Worm (Caenorhabditis elegans) whole organism, L4 larva: Measurements from ENCODE around the gene psr-1.

Experiments
- F10B5.3 ChIP-seq: sonication (generic microtip); optimal IDR thresholded peaks from 2 replicates; lab custom pipeline; 2016; ENCODE audit warnings: mild to moderate bottlenecking, missing genetic modification characterization, missing compliant biosample characterization
- F26F4.8 ChIP-seq: fragments of 200-800 bp; sonication (Bioruptor generic); conservative IDR thresholded peaks from 2 replicates; pipeline ENCODE4 v1.3.6; 2022; ENCODE audit warnings: missing genetic modification characterization, missing compliant biosample characterization
- F37D6.2 ChIP-seq: sonication (generic microtip); optimal IDR thresholded peaks from 2 replicates; lab custom pipeline; 2016; ENCODE audit warnings: mild to moderate bottlenecking, missing genetic modification characterization, missing compliant biosample characterization
- F44E2.7 ChIP-seq: fragments of 200-800 bp; sonication (Bioruptor generic); IDR thresholded peaks from 2 replicates; pipeline ENCODE4 v2.1.2; 2022; ENCODE audit warnings: missing genetic modification characterization, missing compliant biosample characterization
- F49E8.2 ChIP-seq: sonication (generic microtip); optimal IDR thresholded peaks from 2 replicates; lab custom pipeline; 2016; ENCODE audit warnings: missing compliant biosample characterization, mild to moderate bottlenecking, missing genetic modification characterization, borderline replicate concordance
- R02D3.7 ChIP-seq: fragments of 150-350 bp; sonication (generic microtip); optimal IDR thresholded peaks from 3 replicates; lab custom pipeline; 2014; ENCODE audit warnings: missing biosample characterization, missing genetic modification characterization
- T26A8.4 ChIP-seq: fragments of 200-800 bp; sonication (Bioruptor generic); IDR thresholded peaks from 2 replicates; pipeline ENCODE4 v1.3.6; 2022; ENCODE audit warnings: missing genetic modification characterization, missing compliant biosample characterization
- Y105C5A.15 ChIP-seq: fragments of 200-800 bp; sonication (Bioruptor generic); IDR thresholded peaks from 2 replicates; pipeline ENCODE4 v1.3.6; 2022; ENCODE audit warnings: missing genetic modification characterization, missing compliant biosample characterization
- Y48G9A.11 ChIP-seq: fragments of 200-800 bp; sonication (Bioruptor generic); IDR thresholded peaks from 2 replicates; pipeline ENCODE4 v1.3.6; 2022; ENCODE audit warnings: missing genetic modification reagents, missing genetic modification characterization, missing compliant biosample characterization
- Y75B8A.6 ChIP-seq: fragments of 200-800 bp; sonication (Bioruptor generic); IDR thresholded peaks from 2 replicates; pipeline ENCODE4 v1.3.6; 2022; ENCODE audit warnings: missing genetic modification reagents, missing genetic modification characterization, missing compliant biosample characterization
- ZK337.2 ChIP-seq: fragments of 200-800 bp; sonication (Bioruptor generic); IDR thresholded peaks from 2 replicates; pipeline ENCODE4 v1.3.6; 2022; ENCODE audit warnings: missing genetic modification reagents, missing genetic modification characterization, missing compliant biosample characterization
- aha-1 ChIP-seq: fragments of 150-350 bp; peaks from one replicate; lab custom pipeline; 2014; ENCODE audit warnings: missing biosample characterization, missing genetic modification characterization
- aly-2 ChIP-seq: sonication (generic microtip); optimal IDR thresholded peaks from 2 replicates; lab custom pipeline; 2018; ENCODE audit warnings: missing biosample characterization, missing genetic modification characterization
- arid-1 ChIP-seq: fragments of 200-800 bp; sonication (Bioruptor generic); conservative IDR thresholded peaks from 2 replicates; pipeline ENCODE4 v1.3.6; 2022; ENCODE audit warnings: missing genetic modification reagents, missing genetic modification characterization, missing compliant biosample characterization
- ceh-20 ChIP-seq: fragments of 200-800 bp; sonication (Bioruptor generic); IDR thresholded peaks from 2 replicates; pipeline ENCODE4 v1.3.6; 2022; ENCODE audit warnings: missing genetic modification reagents, missing genetic modification characterization, missing compliant biosample characterization
- ceh-62 ChIP-seq: sonication (generic microtip); optimal IDR thresholded peaks from 2 replicates; lab custom pipeline; 2017; ENCODE audit warnings: missing biosample characterization, missing genetic modification characterization
- ceh-82 ChIP-seq: sonication (generic microtip); optimal IDR thresholded peaks from 2 replicates; lab custom pipeline; 2017; ENCODE audit warnings: missing biosample characterization, missing genetic modification characterization
- ces-1 ChIP-seq: fragments of 150-350 bp; sonication (generic microtip); optimal IDR thresholded peaks from 4 replicates; lab custom pipeline; 2014; ENCODE audit warnings: missing biosample characterization, missing genetic modification reagents, missing genetic modification characterization
- cey-2 ChIP-seq: sonication (generic microtip); optimal IDR thresholded peaks from 3 replicates; lab custom pipeline; 2017; ENCODE audit warnings: missing genetic modification characterization, mild to moderate bottlenecking, missing compliant biosample characterization, antibody characterized with exemption, borderline replicate concordance; ENCODE audit not compliant: insufficient read depth
- daf-12 ChIP-seq: fragments of 150-350 bp; optimal IDR thresholded peaks from 2 replicates; lab custom pipeline; 2014; ENCODE audit warnings: missing biosample characterization, missing genetic modification reagents, missing genetic modification characterization
- daf-16 ChIP-seq, 3 experiments: sonication (generic microtip); optimal IDR thresholded peaks; 2 replicates each; lab custom pipeline; 2016 to 2017; ENCODE audit warnings: missing genetic modification characterization in 3 of 3, missing genetic modification reagents in 3 of 3, mild to moderate bottlenecking in 2 of 3, missing compliant biosample characterization in 2 of 3, missing biosample characterization in 1 of 3, moderate library complexity in 1 of 3
- dmd-6 ChIP-seq: fragments of 200-800 bp; sonication (Bioruptor generic); IDR thresholded peaks from 2 replicates; pipeline ENCODE4 v1.3.6; 2022; ENCODE audit warnings: missing genetic modification reagents, missing genetic modification characterization, missing compliant biosample characterization
- dmd-8 ChIP-seq: fragments of 200-800 bp; sonication (Bioruptor generic); IDR thresholded peaks from 2 replicates; pipeline ENCODE4 v1.3.6; 2022; ENCODE audit warnings: missing genetic modification characterization, missing compliant biosample characterization
- dmd-9 ChIP-seq: fragments of 200-800 bp; sonication (Bioruptor generic); IDR thresholded peaks from 2 replicates; pipeline ENCODE4 v1.3.6; 2022; ENCODE audit warnings: missing genetic modification reagents, missing genetic modification characterization, missing compliant biosample characterization
- dpl-1 ChIP-seq: fragments of 150-350 bp; optimal IDR thresholded peaks from 2 replicates; lab custom pipeline; 2014; ENCODE audit warnings: missing biosample characterization, missing genetic modification reagents, missing genetic modification characterization
- dve-1 ChIP-seq: sonication (generic microtip); optimal IDR thresholded peaks from 2 replicates; lab custom pipeline; 2017; ENCODE audit warnings: antibody characterized with exemption, mild to moderate bottlenecking, missing genetic modification characterization, missing compliant biosample characterization; ENCODE audit not compliant: insufficient read depth
- gei-8 ChIP-seq: fragments of 200-800 bp; sonication (Bioruptor generic); optimal IDR thresholded peaks from 2 replicates; lab custom pipeline; 2018; ENCODE audit warnings: mild to moderate bottlenecking, missing genetic modification characterization, missing compliant biosample characterization
- jun-1 ChIP-seq: fragments of 150-350 bp; optimal IDR thresholded peaks from 2 replicates; lab custom pipeline; 2014; ENCODE audit warnings: missing biosample characterization, missing genetic modification reagents, missing genetic modification characterization
- lim-7 ChIP-seq: fragments of 200-800 bp; sonication (Bioruptor generic); IDR thresholded peaks from 2 replicates; pipeline ENCODE4 v1.3.6; 2022; ENCODE audit warnings: missing genetic modification characterization, missing compliant biosample characterization
- lin-1 ChIP-seq: fragments of 200-800 bp; sonication (Bioruptor generic); IDR thresholded peaks from 2 replicates; pipeline ENCODE4 v1.3.6; 2022; ENCODE audit warnings: missing genetic modification reagents, missing genetic modification characterization, missing compliant biosample characterization
- lsy-2 ChIP-seq, 2 experiments: fragments of 150-350 bp in 1 of 2; sonication (generic microtip) in 1 of 2; optimal IDR thresholded peaks; 2 replicates each; lab custom pipeline; 2014 to 2017; ENCODE audit warnings: missing biosample characterization in 2 of 2, missing genetic modification characterization in 2 of 2
- madf-5 ChIP-seq, 2 experiments: fragments of 200-800 bp; sonication (Bioruptor generic); IDR thresholded peaks; 2 replicates each; pipeline ENCODE4 v1.3.6; 2022; ENCODE audit warnings: missing compliant biosample characterization in 2 of 2, missing genetic modification characterization in 2 of 2
- nhr-237 ChIP-seq: sonication (generic microtip); optimal IDR thresholded peaks from 2 replicates; lab custom pipeline; 2017; ENCODE audit warnings: missing biosample characterization, missing genetic modification characterization
- nhr-77 ChIP-seq: fragments of 150-350 bp; optimal IDR thresholded peaks from 2 replicates; lab custom pipeline; 2014; ENCODE audit warnings: missing biosample characterization, missing genetic modification characterization
- pha-4 ChIP-seq, 2 experiments: fragments of 150-350 bp in 1 of 2; fragments of 200-800 bp in 1 of 2; sonication (Bioruptor generic) in 1 of 2; IDR thresholded peaks in 1 of 2; optimal IDR thresholded peaks in 1 of 2; 2 replicates each; pipeline versions ENCODE4 v1.3.6 to Lab custom; 2014 to 2022; ENCODE audit warnings: missing genetic modification characterization in 2 of 2, missing genetic modification reagents in 2 of 2, missing biosample characterization in 1 of 2, missing compliant biosample characterization in 1 of 2
- php-3 ChIP-seq: fragments of 200-800 bp; sonication (Bioruptor generic); IDR thresholded peaks from 2 replicates; pipeline ENCODE4 v1.3.6; 2022; ENCODE audit warnings: missing genetic modification reagents, missing genetic modification characterization, missing compliant biosample characterization
- pqm-1 ChIP-seq: sonication (generic microtip); optimal IDR thresholded peaks from 2 replicates; lab custom pipeline; 2017; ENCODE audit warnings: missing biosample characterization, missing genetic modification characterization
- set-16 ChIP-seq: fragments of 200-800 bp; sonication (Bioruptor generic); IDR thresholded peaks from 2 replicates; pipeline ENCODE4 v1.3.6; 2022; ENCODE audit warnings: missing genetic modification reagents, missing genetic modification characterization, missing compliant biosample characterization
- spr-1 ChIP-seq: sonication (generic microtip); optimal IDR thresholded peaks from 2 replicates; lab custom pipeline; 2016; ENCODE audit warnings: mild to moderate bottlenecking, missing genetic modification characterization, missing compliant biosample characterization
- tag-97 ChIP-seq: fragments of 200-800 bp; sonication (Bioruptor generic); IDR thresholded peaks from 2 replicates; pipeline ENCODE4 v1.3.6; 2022; ENCODE audit warnings: missing genetic modification characterization, missing compliant biosample characterization
- tra-1 ChIP-seq: fragments of 200-800 bp; sonication (Bioruptor generic); IDR thresholded peaks from 2 replicates; pipeline ENCODE4 v1.3.6; 2022; ENCODE audit warnings: missing genetic modification reagents, missing genetic modification characterization, missing compliant biosample characterization
- unc-62 ChIP-seq, 3 experiments: fragments of 150-350 bp in 1 of 3; sonication (generic microtip); optimal IDR thresholded peaks in 2 of 3; peaks in 1 of 3; 1 replicate in 1 of 3; 2 replicates in 2 of 3; lab custom pipeline; 2014 to 2017; ENCODE audit warnings: missing biosample characterization in 3 of 3, missing genetic modification characterization in 3 of 3, missing genetic modification reagents in 3 of 3, missing genotype in 1 of 3
- zag-1 ChIP-seq: fragments of 150-350 bp; optimal IDR thresholded peaks from 2 replicates; lab custom pipeline; 2014; ENCODE audit warnings: missing biosample characterization, missing genetic modification characterization
- zfp-2 ChIP-seq: sonication (generic microtip); optimal IDR thresholded peaks from 2 replicates; lab custom pipeline; 2016; ENCODE audit warnings: mild to moderate bottlenecking, missing genetic modification characterization, missing compliant biosample characterization
- zip-11 ChIP-seq: fragments of 200-800 bp; sonication (Bioruptor generic); IDR thresholded peaks from 2 replicates; pipeline ENCODE4 v1.3.6; 2022; ENCODE audit warnings: missing genetic modification characterization, missing compliant biosample characterization
- zip-2 ChIP-seq: fragments of 150-350 bp; optimal IDR thresholded peaks from 2 replicates; lab custom pipeline; 2014; ENCODE audit warnings: missing biosample characterization, missing genetic modification characterization
- ztf-11 ChIP-seq: fragments of 150-350 bp; optimal IDR thresholded peaks from 2 replicates; lab custom pipeline; 2014; ENCODE audit warnings: missing biosample characterization, missing genetic modification characterization

The psr-1 gene

DNA sequence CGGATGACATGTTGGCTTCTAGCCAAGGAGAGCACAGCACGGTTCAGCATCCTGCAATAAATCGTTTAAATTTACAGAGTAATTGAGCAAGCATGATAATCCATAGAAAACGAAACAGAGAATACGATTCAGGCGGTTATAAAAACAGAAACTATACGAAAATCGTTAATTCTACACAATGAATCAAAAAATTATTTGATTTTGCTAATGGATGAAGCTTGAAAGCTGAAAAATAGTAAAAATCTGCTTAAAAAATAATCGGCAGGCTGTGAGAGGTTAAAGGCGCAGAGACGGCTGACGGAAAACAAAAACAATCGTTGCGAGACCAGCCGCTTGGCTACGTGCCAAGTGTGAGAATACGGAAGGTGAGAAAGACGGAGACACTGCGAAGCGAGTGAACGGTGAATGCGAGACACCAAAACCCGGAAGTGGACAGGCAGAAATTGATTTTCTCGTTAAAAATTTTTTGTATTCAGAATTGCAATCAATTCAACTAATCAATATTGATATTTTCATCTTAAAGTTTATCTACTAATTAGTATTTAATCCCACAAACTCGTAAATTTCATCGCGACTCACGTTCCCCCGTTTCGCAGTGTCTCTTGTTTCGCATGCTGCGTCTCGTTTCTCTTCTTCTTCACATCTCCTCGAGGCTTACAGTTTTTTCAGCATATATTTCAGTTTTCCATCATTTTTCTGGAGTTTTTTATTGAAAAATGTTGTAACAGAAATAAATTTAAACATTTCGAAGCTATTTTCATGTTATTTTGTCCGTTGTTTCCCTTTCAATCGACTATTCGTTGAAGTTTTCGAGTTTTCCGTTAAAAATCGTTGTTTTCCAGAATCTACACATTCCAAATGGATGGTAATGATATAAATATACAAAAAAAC, 7.3 kb downstream of the psr-1 start, which contains the start of the genes F29B9.11 and jmjd-1.2 (continued):
- TF ChIP-seq ces-1 (no peak), aha-1 (peak; percentile 99), F49E8.2 (tag; lab: Kevin White, UChicago) (peak; percentile 69), T26A8.4 (GFP tag; lab: Robert Waterston, UW) (peak; percentile 82), pqm-1 (no peak), dpl-1 (GFP tag; lab: Kevin White, UChicago) (peak; percentile 80), madf-5 (GFP tag; IDR thresholded peaks at IDR 0.05; lab: Robert Waterston, UW) (no peak), lim-7 (GFP tag; lab: Robert Waterston, UW) (no peak), tag-97 (no peak), pha-4 (GFP tag; IDR thresholded peaks at IDR 0.05; lab: Robert Waterston, UW) (peak; percentile 45; the same call in 1 of the 2 replicates), pha-4 (tag; optimal IDR thresholded peaks at IDR 0.05; lab: Kevin White, UChicago) (no peak), F44E2.7 (GFP tag; lab: Robert Waterston, UW) (no peak), Y105C5A.15 (GFP tag; lab: Robert Waterston, UW) (no peak), ceh-82 (no peak), zip-2 (tag; lab: Kevin White, UChicago) (no peak), zip-11 (GFP tag; lab: Robert Waterston, UW) (no peak), aly-2 (tag; lab: Kevin White, UChicago) (no peak), nhr-237 (peak; percentile 34), daf-12 (no peak), F10B5.3 (tag; lab: Kevin White, UChicago) (peak; percentile 19), php-3 (GFP tag; lab: Robert Waterston, UW) (0 out of 2 replicates have a peak, but pooled peaks have one; percentile 25), set-16 (GFP tag; lab: Robert Waterston, UW) (peak; percentile 63; the same call in 1 of the 2 replicates), R02D3.7 (tag; lab: Kevin White, UChicago) (peak; percentile 63), tra-1 (GFP tag; lab: Robert Waterston, UW) (peak; percentile 79; the same call in 1 of the 2 replicates), arid-1 (GFP tag; lab: Robert Waterston, UW) (peak; percentile 74), ceh-20 (GFP tag; lab: Robert Waterston, UW) (peak; percentile 87; the same call in 1 of the 2 replicates), dmd-8 (GFP tag; lab: Robert Waterston, UW) (no peak), F26F4.8 (GFP tag; lab: Robert Waterston, UW) (no peak), unc-62 (GFP tag; optimal IDR thresholded peaks at IDR 0.05 in 1 of 2; lab: Kevin White, UChicago) (peak in 1 of 2 experiments; percentile 88), unc-62 (tag; optimal IDR thresholded peaks at IDR 0.05; lab: Kevin White, UChicago) (no peak), Y75B8A.6 (GFP tag; lab: Robert Waterston, UW) (peak; percentile 80; the same call in 1 of the 2 replicates), zag-1 (no peak), cey-2 (tag; lab: Kevin White, UChicago) (no peak), ZK337.2 (GFP tag; lab: Robert Waterston, UW) (no peak; the same call in 1 of the 2 replicates), lsy-2 (tag; optimal IDR thresholded peaks at IDR 0.05; lab: Kevin White, UChicago) (peak; percentile 88 to 93), jun-1 (no peak), ztf-11 (tag; lab: Kevin White, UChicago) (no peak), Y48G9A.11 (peak; percentile 65), dmd-6 (peak; percentile 85), dmd-9 (GFP tag; lab: Robert Waterston, UW) (peak; percentile 82), dve-1 (tag; lab: Kevin White, UChicago) (peak; percentile 92), lin-1 (GFP tag; lab: Robert Waterston, UW) (peak; percentile 67), zfp-2 (tag; lab: Kevin White, UChicago) (peak; percentile 91), daf-16 (GFP tag; optimal IDR thresholded peaks at IDR 0.05; lab: Kevin White, UChicago) (peak in 1 of 2 experiments; percentile 66), daf-16 (tag; optimal IDR thresholded peaks at IDR 0.05; lab: Kevin White, UChicago) (peak; percentile 72), nhr-77 (tag; lab: Kevin White, UChicago) (peak; percentile 90), spr-1 (tag; lab: Kevin White, UChicago) (peak; percentile 73), F37D6.2 (tag; lab: Kevin White, UChicago) (peak; percentile 82), gei-8 (GFP tag; lab: Kevin White, UChicago) (no peak), ceh-62 (tag; lab: Kevin White, UChicago) (no peak)
